Worm (Caenorhabditis elegans): ENCODE measurements around the gene B0334.5.

DNA sequence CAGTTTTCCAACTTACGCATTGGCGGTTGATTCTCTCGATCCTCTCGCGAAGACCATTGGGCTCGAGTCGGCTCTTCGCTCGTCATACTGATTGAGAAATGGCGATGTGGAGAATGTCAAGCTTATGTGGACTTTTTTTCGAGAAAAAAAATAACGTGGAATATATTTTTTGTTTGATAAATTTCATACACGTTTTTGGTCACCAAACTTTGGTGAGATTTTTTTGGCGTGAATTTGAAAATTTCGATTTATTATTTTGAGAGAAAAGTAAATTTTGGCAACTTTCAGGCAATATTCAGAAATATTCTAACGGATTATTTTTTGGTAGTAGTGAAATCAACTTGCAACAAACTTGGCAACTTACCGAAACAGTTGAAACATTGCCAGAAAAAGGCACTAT lies 18.4 kb upstream of the B0334.5 start, which contains the start of gene W02B12.12:
- TF ChIP-seq snpc-4 (tag; optimal IDR thresholded peaks at IDR 0.05) (no peak), nhr-28 (tag; optimal IDR thresholded peaks at IDR 0.05) (no peak), nhr-76 (tag; optimal IDR thresholded peaks at IDR 0.05) (no peak), unc-39 (tag; optimal IDR thresholded peaks at IDR 0.05) (no peak), elt-3 (tag; optimal IDR thresholded peaks at IDR 0.05) (no peak), sptf-1 (tag; optimal IDR thresholded peaks at IDR 0.05) (no peak), pha-4 (tag; optimal IDR thresholded peaks at IDR 0.05) (no peak), elt-1 (tag; optimal IDR thresholded peaks at IDR 0.05; ENCODE audit: borderline replicate concordance, insufficient read depth) (no peak)
